Fruit fly (Drosophila melanogaster) whole organism, pupa: ENCODE data around the gene Ssb-c31a.
A peak's percentile ranks its signal among the peaks of the same experiment; 100 is the strongest.

Experiments used
- CG10348 ChIP-seq: fragments of 200-800 bp; sonication (Bioruptor generic); IDR thresholded peaks from 2 replicates; pipeline ENCODE4 v1.3.6; 2022; ENCODE audit warnings: missing biosample characterization, missing genetic modification characterization
- CG12605 ChIP-seq: fragments of 200-800 bp; sonication (Bioruptor generic); IDR thresholded peaks from 2 replicates; pipeline ENCODE4 v1.3.6; 2022; ENCODE audit warnings: missing biosample characterization, missing genetic modification characterization
- CG13204 ChIP-seq: fragments of 200-800 bp; sonication (Bioruptor generic); optimal IDR thresholded peaks from 2 replicates; lab custom pipeline; 2018; ENCODE audit warnings: missing biosample characterization, mild to moderate bottlenecking, missing genetic modification characterization, moderate library complexity
- CG14655 ChIP-seq: fragments of 200-800 bp; sonication (Bioruptor generic); optimal IDR thresholded peaks from 3 replicates; lab custom pipeline; 2017; ENCODE audit warnings: mild to moderate bottlenecking, missing biosample characterization, missing genetic modification reagents, missing genetic modification characterization
- CG15710 ChIP-seq: fragments of 200-800 bp; sonication (Bioruptor generic); optimal IDR thresholded peaks from 2 replicates; lab custom pipeline; 2018; ENCODE audit warnings: missing biosample characterization, mild to moderate bottlenecking, missing genetic modification characterization, moderate library complexity
- CG17806 ChIP-seq: fragments of 200-800 bp; sonication (Bioruptor generic); optimal IDR thresholded peaks from 2 replicates; lab custom pipeline; 2018; ENCODE audit warnings: missing biosample characterization, mild to moderate bottlenecking, missing genetic modification characterization, moderate library complexity
- CG32121 ChIP-seq: fragments of 200-800 bp; sonication (Bioruptor generic); IDR thresholded peaks from 2 replicates; pipeline ENCODE4 v1.3.6; 2022; ENCODE audit warnings: missing biosample characterization, missing genetic modification characterization
- CG34367 ChIP-seq: fragments of 200-800 bp; sonication (Bioruptor generic); optimal IDR thresholded peaks from 2 replicates; lab custom pipeline; 2018; ENCODE audit warnings: missing biosample characterization, mild to moderate bottlenecking, missing genetic modification characterization
- CG4496 ChIP-seq: fragments of 200-800 bp; sonication (Bioruptor generic); IDR thresholded peaks from 3 replicates; pipeline ENCODE4 v1.3.6; 2022; ENCODE audit warnings: missing biosample characterization, missing genetic modification characterization
- CG8159 ChIP-seq: fragments of 200-800 bp; sonication (Bioruptor generic); optimal IDR thresholded peaks from 3 replicates; lab custom pipeline; 2018; ENCODE audit warnings: missing biosample characterization, mild to moderate bottlenecking, missing genetic modification characterization, moderate library complexity
- CG8301 ChIP-seq: fragments of 200-800 bp; sonication (Bioruptor generic); optimal IDR thresholded peaks from 2 replicates; lab custom pipeline; 2018; ENCODE audit warnings: missing biosample characterization, mild to moderate bottlenecking, missing genetic modification characterization
- CG9948 ChIP-seq: fragments of 200-800 bp; sonication (Bioruptor generic); optimal IDR thresholded peaks from 2 replicates; lab custom pipeline; 2018; ENCODE audit warnings: missing biosample characterization, mild to moderate bottlenecking, missing genetic modification characterization, moderate library complexity
- D1 ChIP-seq: fragments of 200-800 bp; sonication (Bioruptor generic); optimal IDR thresholded peaks from 2 replicates; lab custom pipeline; 2018; ENCODE audit warnings: missing biosample characterization, mild to moderate bottlenecking, missing genetic modification characterization, moderate library complexity
- EcR ChIP-seq: fragments of 200-800 bp; sonication (Bioruptor generic); optimal IDR thresholded peaks from 3 replicates; lab custom pipeline; 2019; ENCODE audit warnings: missing biosample characterization, missing genetic modification characterization, mild to moderate bottlenecking, moderate library complexity, missing genetic modification reagents
- Ets98B ChIP-seq: fragments of 200-800 bp; sonication (Bioruptor generic); IDR thresholded peaks from 2 replicates; pipeline ENCODE4 v1.3.6; 2022; ENCODE audit warnings: missing biosample characterization, missing genetic modification characterization
- Pif1A ChIP-seq: fragments of 200-800 bp; sonication (Bioruptor generic); optimal IDR thresholded peaks from 3 replicates; lab custom pipeline; 2016; ENCODE audit warnings: missing biosample characterization, missing genetic modification characterization
- Pif1B ChIP-seq: fragments of 200-800 bp; sonication (Bioruptor generic); optimal IDR thresholded peaks from 3 replicates; lab custom pipeline; 2016; ENCODE audit warnings: missing biosample characterization, missing genetic modification characterization
- Snoo ChIP-seq: fragments of 200-800 bp; sonication (Bioruptor generic); optimal IDR thresholded peaks from 3 replicates; lab custom pipeline; 2017; ENCODE audit warnings: missing biosample characterization, mild to moderate bottlenecking, missing genetic modification characterization, inconsistent platforms
- fd96Ca ChIP-seq: fragments of 200-800 bp; sonication (Bioruptor generic); IDR thresholded peaks from 3 replicates; pipeline ENCODE4 v1.3.6; 2022; ENCODE audit warnings: missing biosample characterization, missing genetic modification characterization
- gl ChIP-seq: fragments of 200-800 bp; sonication (Bioruptor generic); optimal IDR thresholded peaks from 2 replicates; lab custom pipeline; 2018; ENCODE audit warnings: missing biosample characterization, mild to moderate bottlenecking, missing genetic modification characterization
- rn ChIP-seq: fragments of 200-800 bp; sonication (Bioruptor generic); IDR thresholded peaks from 2 replicates; pipeline ENCODE4 v1.3.6; 2022; ENCODE audit warnings: missing biosample characterization, missing genetic modification characterization

The Ssb-c31a gene

dm6 chr2L:8195722-8196323 is 15.3 kb upstream of the Ssb-c31a start:
- TF ChIP-seq Pif1B (GFP tag; lab: Kevin White, UChicago), result no peak
- no peak for TF ChIP-seq CG13204 (GFP tag; lab: Kevin White, UChicago)
- TF ChIP-seq Pif1A (GFP tag; lab: Kevin White, UChicago), result no peak
- no peak for TF ChIP-seq EcR (GFP tag; lab: Kevin White, UChicago)
- no peak for TF ChIP-seq Ets98B (GFP tag; lab: Robert Waterston, UW)
- TF ChIP-seq Snoo (tag; lab: Kevin White, UChicago), result no peak
- TF ChIP-seq CG17806 (tag; lab: Kevin White, UChicago), result no peak
- TF ChIP-seq gl (tag; lab: Kevin White, UChicago), result no peak
- no peak for TF ChIP-seq CG32121
- TF ChIP-seq rn (GFP tag; lab: Robert Waterston, UW), result no peak
- TF ChIP-seq CG15710, result no peak
- TF ChIP-seq CG9948, result no peak
- TF ChIP-seq CG8301 (tag; lab: Kevin White, UChicago), result no peak
- no peak for TF ChIP-seq CG4496 (GFP tag; lab: Robert Waterston, UW)
- no peak for TF ChIP-seq CG8159
- no peak for TF ChIP-seq CG14655

DNA sequence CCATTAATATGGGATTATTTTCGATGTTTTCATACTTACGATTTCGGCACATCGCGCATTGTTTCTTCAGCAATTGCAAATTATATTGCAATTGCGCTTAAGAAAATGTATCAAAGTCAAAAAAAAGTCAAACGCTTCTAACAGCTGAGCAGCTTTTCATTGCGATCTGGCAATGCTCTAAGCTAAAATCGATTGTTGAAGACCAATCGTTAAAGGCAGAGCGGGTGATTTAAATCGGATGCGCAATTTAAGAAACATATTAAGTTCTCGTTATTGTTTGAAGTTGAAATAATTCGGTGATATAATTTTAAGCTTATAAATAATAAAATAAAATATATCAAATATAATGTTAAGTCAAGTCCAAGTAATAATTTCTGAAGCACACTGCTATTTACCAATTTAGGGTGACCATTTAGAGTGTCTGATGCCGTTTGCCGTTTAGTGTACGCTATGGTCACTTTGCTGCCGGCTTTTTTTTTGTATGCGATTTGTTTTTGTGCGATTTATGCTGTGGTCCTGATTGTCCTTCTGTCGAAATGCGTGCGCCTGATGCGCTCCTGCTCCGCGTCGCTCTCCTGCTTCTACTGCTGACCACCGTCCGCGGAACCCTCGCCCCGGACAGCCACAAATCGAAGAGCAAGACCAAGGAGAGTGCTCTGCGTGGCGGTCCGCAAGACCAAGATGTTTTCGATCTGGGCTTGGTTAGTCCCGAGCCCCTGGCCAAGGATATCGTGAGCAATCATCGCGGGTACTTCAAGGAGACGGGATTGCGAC is 14.2 kb upstream of the Ssb-c31a start, which contains the start of the genes CG8475 and CG8460:
CG8475 (minus strand) TSS at position 162 of the 774 bp plus-strand sequence.
CG8460 (plus strand) TSS at position 437 of the 774 bp plus-strand sequence.
- TF ChIP-seq Snoo (tag; lab: Kevin White, UChicago), result no peak
- TF ChIP-seq CG34367 (tag; lab: Kevin White, UChicago), result no peak
- TF ChIP-seq CG15710, result no peak
- no peak for TF ChIP-seq CG4496 (GFP tag; lab: Robert Waterston, UW)
- TF ChIP-seq CG13204 (GFP tag; lab: Kevin White, UChicago), result no peak
- TF ChIP-seq CG8301 (tag; lab: Kevin White, UChicago), result no peak
- TF ChIP-seq Pif1A (GFP tag; lab: Kevin White, UChicago), result no peak
- no peak for TF ChIP-seq CG32121
- TF ChIP-seq Ets98B (GFP tag; lab: Robert Waterston, UW), result no peak

DNA sequence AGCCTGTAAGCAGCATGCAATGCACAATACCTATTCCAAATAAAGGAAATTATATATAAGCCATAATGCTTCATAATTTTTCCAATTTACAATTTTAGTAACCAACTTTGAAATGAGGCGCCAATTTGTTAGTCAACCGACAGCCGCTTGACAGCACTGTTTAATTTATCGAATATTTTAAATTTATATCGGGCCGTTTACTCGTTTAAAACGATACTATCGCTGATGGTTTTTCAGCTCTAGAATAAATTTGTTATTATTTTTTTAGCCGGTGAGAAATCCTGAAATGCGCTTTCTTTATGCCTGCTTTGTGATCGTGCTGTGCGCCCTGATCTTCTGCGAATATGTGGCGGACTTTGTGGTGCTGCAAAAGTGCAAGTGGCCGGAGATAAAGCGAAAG is 12.4 kb upstream of the Ssb-c31a start, which contains the start of gene PGAP5:
PGAP5 (plus strand) TSS at position 126 of the 400 bp plus-strand sequence.
- TF ChIP-seq CG10348, result no peak

DNA sequence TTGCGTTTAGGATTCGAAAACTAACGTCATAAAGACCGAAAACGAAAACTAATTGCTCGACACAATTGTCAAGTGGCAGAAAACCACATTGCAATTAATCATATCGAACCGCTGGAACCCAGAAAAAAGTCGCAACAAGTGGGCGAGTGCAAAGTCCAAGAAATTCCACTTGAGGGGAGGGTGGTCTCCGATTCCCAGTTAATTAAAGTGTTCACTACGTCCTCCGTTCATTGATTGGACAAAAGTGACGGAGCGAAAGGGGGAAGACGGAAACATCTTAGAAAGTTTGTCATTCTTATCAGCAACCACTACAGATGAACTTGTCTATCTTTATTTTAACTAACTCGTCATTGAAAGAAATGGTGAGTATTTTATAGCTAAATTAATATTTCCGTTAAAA is 8.6 kb upstream of the Ssb-c31a start:
- 0 out of 2 replicates have a peak, but pooled peaks have one; percentile 30 for TF ChIP-seq CG12605
- 0 out of 3 replicates have a peak, but pooled peaks have one; percentile 36 for TF ChIP-seq CG4496 (GFP tag; lab: Robert Waterston, UW)
- TF ChIP-seq CG34367 (tag; lab: Kevin White, UChicago), result no peak
- TF ChIP-seq CG9948, result no peak
- TF ChIP-seq fd96Ca (GFP tag; lab: Robert Waterston, UW), result no peak
- TF ChIP-seq CG10348, result no peak
- TF ChIP-seq CG17806 (tag; lab: Kevin White, UChicago), result no peak
- TF ChIP-seq Pif1B (GFP tag; lab: Kevin White, UChicago), result no peak
- no peak for TF ChIP-seq rn (GFP tag; lab: Robert Waterston, UW)
- peak; percentile 21 for TF ChIP-seq gl (tag; lab: Kevin White, UChicago)

DNA sequence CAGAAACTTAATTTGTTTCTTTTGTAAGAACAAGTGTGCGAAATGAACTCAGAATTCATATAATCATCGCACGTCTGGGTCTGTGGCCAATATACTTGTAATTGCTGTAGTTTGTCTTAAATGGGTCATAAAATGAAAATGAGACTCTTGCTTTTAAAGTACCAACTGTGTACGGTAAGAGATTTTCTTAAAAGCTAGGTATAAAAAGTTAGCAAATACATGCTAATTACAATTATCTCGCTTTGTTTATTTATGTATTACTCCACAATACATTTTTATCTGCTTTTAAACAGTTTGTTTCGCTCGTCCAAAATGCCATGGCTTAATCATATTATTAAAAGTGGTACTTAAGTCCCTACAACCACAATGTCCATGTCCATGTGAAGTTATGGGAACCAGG is 7.4 kb upstream of the Ssb-c31a start:
- TF ChIP-seq CG9948, result no peak

- TF ChIP-seq gl (tag; lab: Kevin White, UChicago) (peak; percentile 10), CG8159 (no peak)
Measured at dm6 chr2L:8204366-8204765, 6.8 kb upstream of the Ssb-c31a start.

dm6 chr2L:8204996-8205567 is 6.1 kb upstream of the Ssb-c31a start, which contains the start of gene SLC5A11:
TSS of gene SLC5A11 (minus strand) at chr2L:8205132.
- peak; percentile 70 for TF ChIP-seq CG13204 (GFP tag; lab: Kevin White, UChicago)
- TF ChIP-seq CG15710, result peak; percentile 94
- peak; percentile 87 for TF ChIP-seq fd96Ca (GFP tag; lab: Robert Waterston, UW)
- TF ChIP-seq Pif1B (GFP tag; lab: Kevin White, UChicago), result peak; percentile 100
- peak; percentile 95 for TF ChIP-seq D1 (tag; lab: Kevin White, UChicago)
- TF ChIP-seq CG17806 (tag; lab: Kevin White, UChicago), result peak; percentile 94
- TF ChIP-seq CG10348, result peak; percentile 92
- TF ChIP-seq CG8301 (tag; lab: Kevin White, UChicago), result peak; percentile 94
- TF ChIP-seq rn (GFP tag; lab: Robert Waterston, UW), result peak; percentile 89
- peak; percentile 83 for TF ChIP-seq CG34367 (tag; lab: Kevin White, UChicago)
- TF ChIP-seq Snoo (tag; lab: Kevin White, UChicago), result peak; percentile 99
- TF ChIP-seq CG4496 (GFP tag; lab: Robert Waterston, UW), result peak; percentile 97
- TF ChIP-seq Ets98B (GFP tag; lab: Robert Waterston, UW), result peak; percentile 97
- peak; percentile 96 for TF ChIP-seq CG12605
- TF ChIP-seq Pif1A (GFP tag; lab: Kevin White, UChicago), result peak; percentile 78
- TF ChIP-seq CG32121, result peak; percentile 98
- peak; percentile 81 for TF ChIP-seq gl (tag; lab: Kevin White, UChicago)
- TF ChIP-seq CG8159, result peak; percentile 96
- TF ChIP-seq EcR (GFP tag; lab: Kevin White, UChicago), result peak; percentile 52
- TF ChIP-seq CG9948, result peak; percentile 90
- TF ChIP-seq CG14655, result peak; percentile 94
